Fruit fly (Drosophila melanogaster): ENCODE measurements around the gene CG1208.

The CG1208 gene

dm6 chr3R:5824456-5824855 lies 7.0 kb upstream of the CG1208 start, which contains the start of the genes Sec20 and dgrn (continued):
- TF ChIP-seq tgo (GFP tag; IDR thresholded peaks at IDR 0.05) (peak; percentile 51), danr (GFP tag; IDR thresholded peaks at IDR 0.05) (peak; percentile 59), zfh2 (GFP tag; optimal IDR thresholded peaks at IDR 0.05) (peak; percentile 55), ATbp (GFP tag; optimal IDR thresholded peaks at IDR 0.05) (no peak), Scr (GFP tag; IDR thresholded peaks at IDR 0.05; ENCODE audit: partially characterized antibody) (peak; percentile 97), onecut (GFP tag; IDR thresholded peaks at IDR 0.05) (peak; percentile 41), ttk (GFP tag; IDR thresholded peaks at IDR 0.05) (0 out of 2 replicates have a peak, but pooled peaks have one; percentile 26), CG15514 (GFP tag; optimal IDR thresholded peaks at IDR 0.05) (peak; percentile 64), btn (GFP tag; optimal IDR thresholded peaks at IDR 0.05) (no peak), Sry-δ (GFP tag; optimal IDR thresholded peaks at IDR 0.05) (peak; percentile 92), Dek (tag; optimal IDR thresholded peaks at IDR 0.05) (peak; percentile 62), CG3281 (GFP tag; optimal IDR thresholded peaks at IDR 0.05) (peak; percentile 38), psq (GFP tag; optimal IDR thresholded peaks at IDR 0.05) (peak; percentile 35), CG12942 (GFP tag; optimal IDR thresholded peaks at IDR 0.05) (peak; percentile 59), tap (tag; optimal IDR thresholded peaks at IDR 0.05) (no peak), Mes4 (GFP tag; optimal IDR thresholded peaks at IDR 0.05) (peak; percentile 25), CG9609 (GFP tag; optimal IDR thresholded peaks at IDR 0.05) (peak; percentile 37), dmrt11E (tag; optimal IDR thresholded peaks at IDR 0.05) (peak; percentile 75), en (GFP tag; optimal IDR thresholded peaks at IDR 0.05) (no peak), Dp (GFP tag; optimal IDR thresholded peaks at IDR 0.05) (peak; percentile 49), sna (GFP tag; IDR thresholded peaks at IDR 0.05; ENCODE audit: partially characterized antibody) (peak; percentile 95), CG2202 (tag; optimal IDR thresholded peaks at IDR 0.05) (peak; percentile 37), Pdp1 (GFP tag; optimal IDR thresholded peaks at IDR 0.05) (peak; percentile 20 to 87), Usf (GFP tag; optimal IDR thresholded peaks at IDR 0.05) (no peak), CG2199 (GFP tag; IDR thresholded peaks at IDR 0.05) (0 out of 3 replicates have a peak, but pooled peaks have one; percentile 28), CG1832 (GFP tag; optimal IDR thresholded peaks at IDR 0.05) (no peak), CG12071 (GFP tag; optimal IDR thresholded peaks at IDR 0.05) (no peak), Jarid2 (GFP tag; optimal IDR thresholded peaks at IDR 0.05) (no peak), CG11085 (GFP tag; IDR thresholded peaks at IDR 0.05) (no peak), slou (GFP tag; optimal IDR thresholded peaks at IDR 0.05) (peak; percentile 59), CG14860 (GFP tag; IDR thresholded peaks at IDR 0.05; ENCODE audit: partially characterized antibody) (peak; percentile 82), PHDP (tag; optimal IDR thresholded peaks at IDR 0.05) (peak; percentile 77), sqz (GFP tag; optimal IDR thresholded peaks at IDR 0.05) (peak; percentile 15), Lpt (GFP tag; optimal IDR thresholded peaks at IDR 0.05) (no peak), grau (tag; optimal IDR thresholded peaks at IDR 0.05) (peak; percentile 74), B-H2 (GFP tag; optimal IDR thresholded peaks at IDR 0.05) (peak; percentile 81), lola (GFP tag; optimal IDR thresholded peaks at IDR 0.05) (peak in 1 of 3 experiments; percentile 69), Dref (GFP tag; IDR thresholded peaks at IDR 0.05) (peak; percentile 66), Adf1 (GFP tag; IDR thresholded peaks at IDR 0.05) (peak; percentile 45), CG13296 (GFP tag; optimal IDR thresholded peaks at IDR 0.05) (peak; percentile 38), Sox100B (GFP tag; optimal IDR thresholded peaks at IDR 0.05) (peak; percentile 53), Sox102F (GFP tag; optimal IDR thresholded peaks at IDR 0.05) (peak; percentile 68), Dll (GFP tag; IDR thresholded peaks at IDR 0.05; ENCODE audit: partially characterized antibody) (peak; percentile 96), Max (GFP tag; optimal IDR thresholded peaks at IDR 0.05) (peak; percentile 74), nerfin-2 (GFP tag; IDR thresholded peaks at IDR 0.05; ENCODE audit: partially characterized antibody) (peak; percentile 84), Hr78 (GFP tag; optimal IDR thresholded peaks at IDR 0.05) (no peak), lov (optimal IDR thresholded peaks at IDR 0.05) (no peak), lov (GFP tag; IDR thresholded peaks at IDR 0.05) (no peak), Atf3 (GFP tag; optimal IDR thresholded peaks at IDR 0.05) (peak; percentile 2), gro (GFP tag; optimal IDR thresholded peaks at IDR 0.05) (peak; percentile 6)
